Worm (Caenorhabditis elegans): ENCODE data around the gene C44C10.9.

ce11 chrX:11757666-11758065 is 41.4 kb upstream of the C44C10.9 start:
- TF ChIP-seq med-1 (GFP tag; optimal IDR thresholded peaks at IDR 0.05; ENCODE audit: insufficient read depth): peak; percentile 30
- TF ChIP-seq ztf-29 (GFP tag; IDR thresholded peaks at IDR 0.05): peak; percentile 90
